Fruit fly (Drosophila melanogaster): Measurements from ENCODE around the gene Tm2.

Gene Tm2

dm6 chr3R:15286693-15287041, 23.3 kb upstream of the Tm2 start (continued):
- no peak for TF ChIP-seq Dp (GFP tag; optimal IDR thresholded peaks at IDR 0.05)
- TF ChIP-seq CG2678 (tag; optimal IDR thresholded peaks at IDR 0.05): peak; percentile 7
- no peak for TF ChIP-seq lmd (GFP tag; IDR thresholded peaks at IDR 0.05)

dm6 chr3R:15287763-15288162, 22.2 kb upstream of the Tm2 start:
- TF ChIP-seq pho (GFP tag; optimal IDR thresholded peaks at IDR 0.05): peak; percentile 17
- TF ChIP-seq CG3407 (GFP tag; optimal IDR thresholded peaks at IDR 0.05): no peak
- no peak for TF ChIP-seq GATAe (GFP tag; conservative IDR thresholded peaks at IDR 0.05)
- TF ChIP-seq bcd (GFP tag; optimal IDR thresholded peaks at IDR 0.05): peak; percentile 28
- no peak for TF ChIP-seq CkIIα-i1 (GFP tag; IDR thresholded peaks at IDR 0.05)
- no peak for TF ChIP-seq dimm (GFP tag; IDR thresholded peaks at IDR 0.05)
- TF ChIP-seq NFAT (GFP tag; IDR thresholded peaks at IDR 0.05): no peak
- TF ChIP-seq Eip74EF (GFP tag; optimal IDR thresholded peaks at IDR 0.05): no peak
- TF ChIP-seq Ssrp (tag; optimal IDR thresholded peaks at IDR 0.05): no peak
- no peak for TF ChIP-seq Six4 (GFP tag; optimal IDR thresholded peaks at IDR 0.05)
- TF ChIP-seq gfzf (GFP tag; optimal IDR thresholded peaks at IDR 0.05): peak; percentile 97
- TF ChIP-seq Optix (GFP tag; IDR thresholded peaks at IDR 0.05): no peak
- TF ChIP-seq en (GFP tag; optimal IDR thresholded peaks at IDR 0.05): no peak
- TF ChIP-seq nmo (GFP tag; optimal IDR thresholded peaks at IDR 0.05): peak; percentile 65
- TF ChIP-seq unc-4 (GFP tag; IDR thresholded peaks at IDR 0.05; ENCODE audit: partially characterized antibody): no peak
- no peak for TF ChIP-seq Hey (tag; optimal IDR thresholded peaks at IDR 0.05)
- peak; percentile 69 for TF ChIP-seq Max (GFP tag; optimal IDR thresholded peaks at IDR 0.05)
- peak; percentile 28 for TF ChIP-seq mam (GFP tag; optimal IDR thresholded peaks at IDR 0.05)
- no peak for TF ChIP-seq CG14014 (GFP tag; IDR thresholded peaks at IDR 0.05)
- TF ChIP-seq D19B (GFP tag; optimal IDR thresholded peaks at IDR 0.05): no peak
- no peak for TF ChIP-seq Usf (GFP tag; optimal IDR thresholded peaks at IDR 0.05)
- TF ChIP-seq sna (GFP tag; IDR thresholded peaks at IDR 0.05; ENCODE audit: partially characterized antibody): no peak
- TF ChIP-seq dm (GFP tag; optimal IDR thresholded peaks at IDR 0.05): peak; percentile 90
- TF ChIP-seq psq (GFP tag; optimal IDR thresholded peaks at IDR 0.05): no peak
- peak; percentile 68 for TF ChIP-seq Sry-δ (GFP tag; optimal IDR thresholded peaks at IDR 0.05)
- peak; percentile 21 for TF ChIP-seq Dek (tag; optimal IDR thresholded peaks at IDR 0.05)
- no peak for TF ChIP-seq BtbVII (GFP tag; optimal IDR thresholded peaks at IDR 0.05)
- peak; percentile 48 for TF ChIP-seq lilli (GFP tag; optimal IDR thresholded peaks at IDR 0.05)
- peak; percentile 8 for TF ChIP-seq PHDP (tag; optimal IDR thresholded peaks at IDR 0.05)
- no peak for TF ChIP-seq Camta (GFP tag; optimal IDR thresholded peaks at IDR 0.05)
- TF ChIP-seq CG12744 (GFP tag; optimal IDR thresholded peaks at IDR 0.05): no peak
- TF ChIP-seq knrl (GFP tag; IDR thresholded peaks at IDR 0.05; ENCODE audit: partially characterized antibody): no peak
- TF ChIP-seq gsb (GFP tag; IDR thresholded peaks at IDR 0.05): no peak
- TF ChIP-seq sug (tag; optimal IDR thresholded peaks at IDR 0.05): peak; percentile 38
- TF ChIP-seq shn (GFP tag; optimal IDR thresholded peaks at IDR 0.05): peak; percentile 4
- TF ChIP-seq kay (GFP tag; optimal IDR thresholded peaks at IDR 0.05): peak; percentile 42
- TF ChIP-seq twi (tag; optimal IDR thresholded peaks at IDR 0.05): peak; percentile 33
- peak; percentile 6 for TF ChIP-seq Dad (GFP tag; optimal IDR thresholded peaks at IDR 0.05)
- no peak for TF ChIP-seq CG7357 (GFP tag; IDR thresholded peaks at IDR 0.05)
- TF ChIP-seq gem (tag; optimal IDR thresholded peaks at IDR 0.05): no peak
- no peak for TF ChIP-seq eve (GFP tag; optimal IDR thresholded peaks at IDR 0.05)
- TF ChIP-seq Ravus (GFP tag; IDR thresholded peaks at IDR 0.05): no peak
- peak; percentile 64 for TF ChIP-seq trem (tag; optimal IDR thresholded peaks at IDR 0.05)
- TF ChIP-seq salm (tag; optimal IDR thresholded peaks at IDR 0.05): no peak
- TF ChIP-seq CG9797 (GFP tag; optimal IDR thresholded peaks at IDR 0.05): peak; percentile 95
- no peak for TF ChIP-seq Adf1 (GFP tag; IDR thresholded peaks at IDR 0.05)
- TF ChIP-seq Dp (GFP tag; optimal IDR thresholded peaks at IDR 0.05): peak; percentile 83
- peak in 1 of 2 experiments; percentile 34 for TF ChIP-seq tll (GFP tag; optimal IDR thresholded peaks at IDR 0.05)
